Worm (Caenorhabditis elegans) whole organism, L4 larva: ENCODE data around the gene C08D8.1.
A peak's percentile ranks its signal among the peaks of the same experiment; 100 is the strongest.

Experiments used
- F26F4.8 ChIP-seq: fragments of 200-800 bp; sonication (Bioruptor generic); conservative IDR thresholded peaks from 2 replicates; pipeline ENCODE4 v1.3.6; 2022; ENCODE audit warnings: missing genetic modification characterization, missing compliant biosample characterization
- F44E2.7 ChIP-seq: fragments of 200-800 bp; sonication (Bioruptor generic); IDR thresholded peaks from 2 replicates; pipeline ENCODE4 v2.1.2; 2022; ENCODE audit warnings: missing genetic modification characterization, missing compliant biosample characterization
- F49E8.2 ChIP-seq: sonication (generic microtip); optimal IDR thresholded peaks from 2 replicates; lab custom pipeline; 2016; ENCODE audit warnings: missing compliant biosample characterization, mild to moderate bottlenecking, missing genetic modification characterization, borderline replicate concordance
- T20F7.1 ChIP-seq: fragments of 200-800 bp; sonication (Bioruptor generic); optimal IDR thresholded peaks from 2 replicates; lab custom pipeline; 2018; ENCODE audit warnings: mild to moderate bottlenecking, missing genetic modification characterization, missing compliant biosample characterization
- Y5F2A.4 ChIP-seq: fragments of 200-800 bp; sonication (Bioruptor generic); optimal IDR thresholded peaks from 2 replicates; lab custom pipeline; 2018; ENCODE audit warnings: mild to moderate bottlenecking, missing genetic modification characterization, missing compliant biosample characterization
- aha-1 ChIP-seq: fragments of 150-350 bp; peaks from one replicate; lab custom pipeline; 2014; ENCODE audit warnings: missing biosample characterization, missing genetic modification characterization
- aly-2 ChIP-seq: sonication (generic microtip); optimal IDR thresholded peaks from 2 replicates; lab custom pipeline; 2018; ENCODE audit warnings: missing biosample characterization, missing genetic modification characterization
- ama-1 ChIP-seq: fragments of 150-350 bp; optimal IDR thresholded peaks from 2 replicates; lab custom pipeline; 2014; ENCODE audit warnings: inconsistent platforms, mixed read lengths
- arid-1 ChIP-seq: fragments of 200-800 bp; sonication (Bioruptor generic); conservative IDR thresholded peaks from 2 replicates; pipeline ENCODE4 v1.3.6; 2022; ENCODE audit warnings: missing genetic modification reagents, missing genetic modification characterization, missing compliant biosample characterization
- ceh-28 ChIP-seq: fragments of 150-350 bp; optimal IDR thresholded peaks from 2 replicates; lab custom pipeline; 2014; ENCODE audit warnings: missing biosample characterization, missing genetic modification reagents, missing genetic modification characterization
- ceh-32 ChIP-seq: sonication (generic microtip); optimal IDR thresholded peaks from 2 replicates; lab custom pipeline; 2016; ENCODE audit warnings: mild to moderate bottlenecking, missing genetic modification characterization, missing compliant biosample characterization; ENCODE audit not compliant: poor library complexity
- ceh-44 ChIP-seq: fragments of 200-800 bp; sonication (Bioruptor generic); IDR thresholded peaks from 2 replicates; pipeline ENCODE4 v1.3.6; 2022; ENCODE audit warnings: missing genetic modification reagents, missing genetic modification characterization, missing compliant biosample characterization
- ceh-82 ChIP-seq: sonication (generic microtip); optimal IDR thresholded peaks from 2 replicates; lab custom pipeline; 2017; ENCODE audit warnings: missing biosample characterization, missing genetic modification characterization
- daf-12 ChIP-seq: fragments of 150-350 bp; optimal IDR thresholded peaks from 2 replicates; lab custom pipeline; 2014; ENCODE audit warnings: missing biosample characterization, missing genetic modification reagents, missing genetic modification characterization
- daf-16 ChIP-seq, 3 experiments: sonication (generic microtip); optimal IDR thresholded peaks; 2 replicates each; lab custom pipeline; 2016 to 2017; ENCODE audit warnings: missing genetic modification characterization in 3 of 3, missing genetic modification reagents in 3 of 3, mild to moderate bottlenecking in 2 of 3, missing compliant biosample characterization in 2 of 3, missing biosample characterization in 1 of 3, moderate library complexity in 1 of 3
- dmd-8 ChIP-seq: fragments of 200-800 bp; sonication (Bioruptor generic); IDR thresholded peaks from 2 replicates; pipeline ENCODE4 v1.3.6; 2022; ENCODE audit warnings: missing genetic modification characterization, missing compliant biosample characterization
- dpl-1 ChIP-seq: fragments of 150-350 bp; optimal IDR thresholded peaks from 2 replicates; lab custom pipeline; 2014; ENCODE audit warnings: missing biosample characterization, missing genetic modification reagents, missing genetic modification characterization
- duxl-1 ChIP-seq: sonication (generic microtip); optimal IDR thresholded peaks from 2 replicates; lab custom pipeline; 2016; ENCODE audit warnings: mild to moderate bottlenecking, missing genetic modification characterization, moderate library complexity, missing compliant biosample characterization; ENCODE audit not compliant: poor library complexity
- dve-1 ChIP-seq: sonication (generic microtip); optimal IDR thresholded peaks from 2 replicates; lab custom pipeline; 2017; ENCODE audit warnings: antibody characterized with exemption, mild to moderate bottlenecking, missing genetic modification characterization, missing compliant biosample characterization; ENCODE audit not compliant: insufficient read depth
- egl-43 ChIP-seq: fragments of 200-800 bp; sonication (Bioruptor generic); IDR thresholded peaks from 2 replicates; pipeline ENCODE4 v1.3.6; 2022; ENCODE audit warnings: missing genetic modification reagents, missing genetic modification characterization, missing compliant biosample characterization
- hif-1 ChIP-seq, 2 experiments: sonication (generic microtip); optimal IDR thresholded peaks; 2 replicates each; lab custom pipeline; 2016 to 2017; ENCODE audit warnings: missing compliant biosample characterization in 2 of 2, missing genetic modification characterization in 2 of 2, missing genetic modification reagents in 2 of 2, missing genotype in 2 of 2, mild to moderate bottlenecking in 1 of 2
- hlh-11 ChIP-seq: fragments of 200-800 bp; sonication (Bioruptor generic); optimal IDR thresholded peaks from 2 replicates; lab custom pipeline; 2018; ENCODE audit warnings: mild to moderate bottlenecking, missing genetic modification characterization, missing compliant biosample characterization
- hlh-30 ChIP-seq: sonication (generic microtip); optimal IDR thresholded peaks from 2 replicates; lab custom pipeline; 2017; ENCODE audit warnings: antibody characterized with exemption, mild to moderate bottlenecking, missing genetic modification characterization, missing compliant biosample characterization; ENCODE audit not compliant: insufficient read depth
- hmg-1.1 ChIP-seq: fragments of 200-800 bp; sonication (Bioruptor generic); IDR thresholded peaks from 2 replicates; pipeline ENCODE4 v1.3.6; 2022; ENCODE audit warnings: missing genetic modification reagents, missing genetic modification characterization, missing compliant biosample characterization
- jun-1 ChIP-seq: fragments of 150-350 bp; optimal IDR thresholded peaks from 2 replicates; lab custom pipeline; 2014; ENCODE audit warnings: missing biosample characterization, missing genetic modification reagents, missing genetic modification characterization
- lin-1 ChIP-seq: fragments of 200-800 bp; sonication (Bioruptor generic); IDR thresholded peaks from 2 replicates; pipeline ENCODE4 v1.3.6; 2022; ENCODE audit warnings: missing genetic modification reagents, missing genetic modification characterization, missing compliant biosample characterization
- lin-29 ChIP-seq: fragments of 200-800 bp; sonication (Bioruptor generic); IDR thresholded peaks from 2 replicates; pipeline ENCODE4 v1.3.6; 2022; ENCODE audit warnings: missing genetic modification reagents, missing genetic modification characterization, missing compliant biosample characterization
- lin-38 ChIP-seq: fragments of 200-800 bp; sonication (Bioruptor generic); IDR thresholded peaks from 2 replicates; pipeline ENCODE4 v1.3.6; 2022; ENCODE audit warnings: missing genetic modification reagents, missing genetic modification characterization, missing compliant biosample characterization
- lsy-2 ChIP-seq, 2 experiments: fragments of 150-350 bp in 1 of 2; sonication (generic microtip) in 1 of 2; optimal IDR thresholded peaks; 2 replicates each; lab custom pipeline; 2014 to 2017; ENCODE audit warnings: missing biosample characterization in 2 of 2, missing genetic modification characterization in 2 of 2
- mdl-1 ChIP-seq, 2 experiments: fragments of 150-350 bp in 1 of 2; sonication (generic microtip) in 1 of 2; optimal IDR thresholded peaks; 2 replicates each; lab custom pipeline; 2014 to 2017; ENCODE audit warnings: missing biosample characterization in 2 of 2, missing genetic modification characterization in 2 of 2
- mdt-29 ChIP-seq: fragments of 200-800 bp; sonication (Bioruptor generic); IDR thresholded peaks from 2 replicates; pipeline ENCODE4 v1.3.6; 2022; ENCODE audit warnings: missing genetic modification reagents, missing genetic modification characterization, missing compliant biosample characterization
- mep-1 ChIP-seq: fragments of 150-350 bp; sonication (generic microtip); optimal IDR thresholded peaks from 3 replicates; lab custom pipeline; 2014; ENCODE audit warnings: missing biosample characterization, missing genetic modification characterization
- mes-2 ChIP-seq: sonication (generic microtip); optimal IDR thresholded peaks from 2 replicates; lab custom pipeline; 2016; ENCODE audit warnings: missing genotype, mild to moderate bottlenecking, missing genetic modification characterization, missing compliant biosample characterization; ENCODE audit not compliant: poor library complexity, severe bottlenecking
- mxl-3 ChIP-seq: fragments of 200-800 bp; sonication (Bioruptor generic); optimal IDR thresholded peaks from 2 replicates; lab custom pipeline; 2018; ENCODE audit warnings: mild to moderate bottlenecking, missing genetic modification characterization, missing compliant biosample characterization
- nhr-102 ChIP-seq: sonication (generic microtip); optimal IDR thresholded peaks from 2 replicates; lab custom pipeline; 2016; ENCODE audit warnings: mild to moderate bottlenecking, missing genetic modification characterization, moderate library complexity, missing compliant biosample characterization
- nhr-111 ChIP-seq: fragments of 200-800 bp; sonication (Bioruptor generic); optimal IDR thresholded peaks from 2 replicates; lab custom pipeline; 2018; ENCODE audit warnings: mild to moderate bottlenecking, missing genetic modification characterization, missing compliant biosample characterization
- nhr-48 ChIP-seq: sonication (generic microtip); optimal IDR thresholded peaks from 2 replicates; lab custom pipeline; 2016; ENCODE audit warnings: mild to moderate bottlenecking, missing genetic modification characterization, missing compliant biosample characterization
- nhr-77 ChIP-seq: fragments of 150-350 bp; optimal IDR thresholded peaks from 2 replicates; lab custom pipeline; 2014; ENCODE audit warnings: missing biosample characterization, missing genetic modification characterization
- sdz-12 ChIP-seq: fragments of 200-800 bp; sonication (Bioruptor generic); optimal IDR thresholded peaks from 2 replicates; lab custom pipeline; 2018; ENCODE audit warnings: mild to moderate bottlenecking, missing genetic modification characterization, missing compliant biosample characterization
- spr-3 ChIP-seq: fragments of 200-800 bp; sonication (Bioruptor generic); optimal IDR thresholded peaks from 2 replicates; lab custom pipeline; 2018; ENCODE audit warnings: mild to moderate bottlenecking, missing genetic modification characterization, missing compliant biosample characterization
- unc-39 ChIP-seq: sonication (generic microtip); optimal IDR thresholded peaks from 2 replicates; lab custom pipeline; 2017; ENCODE audit warnings: missing biosample characterization, missing genetic modification characterization
- vab-7 ChIP-seq: fragments of 200-800 bp; sonication (Bioruptor generic); IDR thresholded peaks from 2 replicates; pipeline ENCODE4 v1.3.6; 2022; ENCODE audit warnings: missing genetic modification reagents, missing genetic modification characterization, missing compliant biosample characterization
- zfp-2 ChIP-seq: sonication (generic microtip); optimal IDR thresholded peaks from 2 replicates; lab custom pipeline; 2016; ENCODE audit warnings: mild to moderate bottlenecking, missing genetic modification characterization, missing compliant biosample characterization

C08D8.1 gene

ce11 chrV:8300935-8301535 is 44.5 kb upstream of the C08D8.1 start, which contains the start of gene W02D7.6:
W02D7.6 (minus strand) TSS chrV:8301507.
- TF ChIP-seq lin-38 (GFP tag; lab: Robert Waterston, UW) = no peak; the same call in 1 of the 2 replicates
- TF ChIP-seq duxl-1 = peak; percentile 44
- no peak for TF ChIP-seq lin-29 (GFP tag; lab: Robert Waterston, UW)
- no peak for TF ChIP-seq aly-2 (tag; lab: Kevin White, UChicago)
- TF ChIP-seq ceh-32 (tag; lab: Kevin White, UChicago) = no peak
- TF ChIP-seq nhr-102 (tag; lab: Kevin White, UChicago) = peak; percentile 26
- peak in 1 of 2 experiments; percentile 10 for TF ChIP-seq daf-16 (GFP tag; optimal IDR thresholded peaks at IDR 0.05; lab: Kevin White, UChicago)
- TF ChIP-seq daf-16 (tag; optimal IDR thresholded peaks at IDR 0.05; lab: Kevin White, UChicago) = no peak
- TF ChIP-seq dve-1 (tag; lab: Kevin White, UChicago) = peak; percentile 20
- peak; percentile 48 for TF ChIP-seq mes-2 (tag; lab: Kevin White, UChicago)
- TF ChIP-seq ama-1 (lab: Kevin White, UChicago) = peak; percentile 80
- TF ChIP-seq arid-1 = no peak
- 0 out of 2 replicates have a peak, but pooled peaks have one; percentile 20 for TF ChIP-seq F44E2.7 (GFP tag; lab: Robert Waterston, UW)
- no peak for TF ChIP-seq sdz-12 (GFP tag; lab: Kevin White, UChicago)
- TF ChIP-seq F26F4.8 = no peak
- peak; percentile 75 for TF ChIP-seq T20F7.1 (GFP tag; lab: Kevin White, UChicago)
- TF ChIP-seq egl-43 (GFP tag; lab: Robert Waterston, UW) = no peak
- TF ChIP-seq nhr-111 = peak; percentile 7
- peak in 1 of 2 experiments; percentile 30 for TF ChIP-seq lsy-2 (tag; optimal IDR thresholded peaks at IDR 0.05; lab: Kevin White, UChicago)
- TF ChIP-seq nhr-48 (tag; lab: Kevin White, UChicago) = no peak
- no peak for TF ChIP-seq ceh-44 (GFP tag; lab: Robert Waterston, UW)
- TF ChIP-seq hif-1 (tag; optimal IDR thresholded peaks at IDR 0.05; lab: Kevin White, UChicago) = no peak
- TF ChIP-seq hlh-11 (tag; lab: Kevin White, UChicago) = no peak
- peak; percentile 35 for TF ChIP-seq hlh-30
- TF ChIP-seq zfp-2 = no peak
- peak in 1 of 2 experiments; percentile 17 for TF ChIP-seq mdl-1 (tag; optimal IDR thresholded peaks at IDR 0.05; lab: Kevin White, UChicago)
- peak; percentile 31 for TF ChIP-seq dpl-1 (GFP tag; lab: Kevin White, UChicago)
- no peak for TF ChIP-seq vab-7

- TF ChIP-seq nhr-77 (tag; lab: Kevin White, UChicago) = no peak
- no peak for TF ChIP-seq daf-16 (GFP tag; optimal IDR thresholded peaks at IDR 0.05; lab: Kevin White, UChicago)
- peak; percentile 27 for TF ChIP-seq daf-16 (tag; optimal IDR thresholded peaks at IDR 0.05; lab: Kevin White, UChicago)
- TF ChIP-seq T20F7.1 (GFP tag; lab: Kevin White, UChicago) = peak; percentile 97
- peak; percentile 45 for TF ChIP-seq mep-1 (tag; lab: Kevin White, UChicago)
- TF ChIP-seq dmd-8 = no peak
- peak; percentile 37 for TF ChIP-seq dve-1 (tag; lab: Kevin White, UChicago)
- peak; percentile 38 for TF ChIP-seq hlh-30
- peak; percentile 67 for TF ChIP-seq aha-1 (tag; lab: Kevin White, UChicago)
- TF ChIP-seq dpl-1 (GFP tag; lab: Kevin White, UChicago) = peak; percentile 89
Measured at ce11 chrV:8302522-8302921, 43.0 kb upstream of the C08D8.1 start, which contains the start of gene sel-9. sel-9 (minus strand) TSS chrV:8302580.

ce11 chrV:8304461-8305195 is 40.9 kb upstream of the C08D8.1 start, which contains the start of gene W02D7.11:
W02D7.11 (minus strand) TSS chrV:8304511.
- no peak for TF ChIP-seq daf-12
- TF ChIP-seq unc-39 (tag; lab: Kevin White, UChicago) = no peak
- no peak for TF ChIP-seq lsy-2 (tag; optimal IDR thresholded peaks at IDR 0.05; lab: Kevin White, UChicago)
- no peak for TF ChIP-seq ceh-82 (tag; lab: Kevin White, UChicago)
- no peak for TF ChIP-seq ceh-28
- TF ChIP-seq dve-1 (tag; lab: Kevin White, UChicago) = peak; percentile 5
- no peak for TF ChIP-seq hmg-1.1 (GFP tag; lab: Robert Waterston, UW)
- TF ChIP-seq aha-1 (tag; lab: Kevin White, UChicago) = no peak
- TF ChIP-seq spr-3 (GFP tag; lab: Kevin White, UChicago) = no peak
- no peak for TF ChIP-seq jun-1
- no peak for TF ChIP-seq Y5F2A.4 (GFP tag; lab: Kevin White, UChicago)
- no peak for TF ChIP-seq lin-1 (GFP tag; lab: Robert Waterston, UW)
- TF ChIP-seq daf-16 (GFP tag; optimal IDR thresholded peaks at IDR 0.05; lab: Kevin White, UChicago) = no peak
- peak; percentile 66 for TF ChIP-seq daf-16 (tag; optimal IDR thresholded peaks at IDR 0.05; lab: Kevin White, UChicago)
- no peak for TF ChIP-seq mxl-3
- TF ChIP-seq F49E8.2 (tag; lab: Kevin White, UChicago) = no peak
- TF ChIP-seq mdt-29 (GFP tag; lab: Robert Waterston, UW) = no peak
